Fruit fly (Drosophila melanogaster) whole organism, wandering third instar larva: ENCODE measurements around the gene CG14160.

Experiments
- CG32264 ChIP-seq: fragments of 200-800 bp; sonication (Bioruptor generic); optimal IDR thresholded peaks from 2 replicates; lab custom pipeline; 2016; ENCODE audit warnings: missing biosample characterization, missing genetic modification characterization
- CG9705 ChIP-seq: fragments of 200-800 bp; sonication (Bioruptor generic); optimal IDR thresholded peaks from 2 replicates; lab custom pipeline; 2018; ENCODE audit warnings: missing biosample characterization, mild to moderate bottlenecking, missing genetic modification characterization
- CrebA ChIP-seq: fragments of 200-800 bp; sonication (Bioruptor generic); optimal IDR thresholded peaks from 2 replicates; lab custom pipeline; 2016; ENCODE audit warnings: missing biosample characterization, mild to moderate bottlenecking, missing genetic modification characterization, borderline replicate concordance
- Dif ChIP-seq: fragments of 200-275, 200-300 bp; sonication (Bioruptor generic); optimal IDR thresholded peaks from 2 replicates; lab custom pipeline; 2018; ENCODE audit warnings: missing biosample characterization, missing genetic modification characterization; ENCODE audit not compliant: partially characterized antibody
- HLH106 ChIP-seq: fragments of 200-800 bp; optimal IDR thresholded peaks from 3 replicates; lab custom pipeline; 2019; ENCODE audit warnings: missing biosample characterization, mild to moderate bottlenecking, missing genetic modification characterization, moderate library complexity
- Hnf4 ChIP-seq: fragments of 200-800 bp; sonication (Bioruptor generic); optimal IDR thresholded peaks from 2 replicates; lab custom pipeline; 2016; ENCODE audit warnings: missing biosample characterization, mild to moderate bottlenecking, missing genetic modification characterization
- Hr78 ChIP-seq: fragments of >200 bp; optimal IDR thresholded peaks from 2 replicates; lab custom pipeline; 2017; ENCODE audit warnings: missing biosample characterization, missing genetic modification characterization
- Hr83 ChIP-seq: fragments of 200-300 bp; sonication (Bioruptor generic); optimal IDR thresholded peaks from 2 replicates; lab custom pipeline; 2016; ENCODE audit warnings: missing biosample characterization, mild to moderate bottlenecking, missing genetic modification characterization, moderate library complexity; ENCODE audit not compliant: poor library complexity, severe bottlenecking
- Jra ChIP-seq: sonication (Bioruptor generic); optimal IDR thresholded peaks from 2 replicates; lab custom pipeline; 2016; ENCODE audit warnings: missing biosample characterization, missing genetic modification characterization
- Mio ChIP-seq: sonication (Bioruptor generic); optimal IDR thresholded peaks from 2 replicates; lab custom pipeline; 2016; ENCODE audit warnings: missing biosample characterization, missing genetic modification characterization
- Myc ChIP-seq: fragments of >200 bp; optimal IDR thresholded peaks from 2 replicates; lab custom pipeline; 2017
- Rel ChIP-seq, 2 experiments: fragments of 200-800 bp; sonication (Bioruptor generic) in 1 of 2; optimal IDR thresholded peaks; 2 replicates in 1 of 2; 3 replicates in 1 of 2; lab custom pipeline; 2016 to 2019; ENCODE audit warnings: mild to moderate bottlenecking in 2 of 2, missing biosample characterization in 2 of 2, missing genetic modification characterization in 2 of 2, moderate library complexity in 1 of 2
- Sp1 ChIP-seq: fragments of 200-800 bp; sonication (Bioruptor generic); optimal IDR thresholded peaks from 3 replicates; lab custom pipeline; 2019; ENCODE audit warnings: missing biosample characterization, mild to moderate bottlenecking, missing genetic modification characterization, moderate library complexity
- br ChIP-seq: fragments of 200-800 bp; sonication (Bioruptor generic); optimal IDR thresholded peaks from 2 replicates; lab custom pipeline; 2016; ENCODE audit warnings: missing biosample characterization, missing genetic modification characterization
- dl ChIP-seq, 2 experiments: fragments of 175-275, 200-275 bp in 1 of 2; fragments of 200-275 bp in 1 of 2; sonication (Bioruptor generic); optimal IDR thresholded peaks; lab custom pipeline; 2018; ENCODE audit warnings: mild to moderate bottlenecking in 2 of 2, missing biosample characterization in 2 of 2, missing genetic modification characterization in 2 of 2, moderate library complexity in 2 of 2; ENCODE audit not compliant: partially characterized antibody in 2 of 2, insufficient read depth in 1 of 2
- dsf ChIP-seq: sonication (Bioruptor generic); optimal IDR thresholded peaks from 2 replicates; lab custom pipeline; 2016; ENCODE audit warnings: missing biosample characterization, missing genetic modification characterization, borderline replicate concordance
- ey ChIP-seq: fragments of 200-800 bp; sonication (Bioruptor generic); optimal IDR thresholded peaks from 2 replicates; lab custom pipeline; 2016; ENCODE audit warnings: missing biosample characterization, missing genetic modification characterization
- foxo ChIP-seq, 2 experiments: fragments of 200-800 bp; sonication (Bioruptor generic); optimal IDR thresholded peaks; 2 replicates in 1 of 2; 3 replicates in 1 of 2; lab custom pipeline; 2016 to 2017; ENCODE audit warnings: missing biosample characterization in 2 of 2, missing genetic modification characterization in 2 of 2
- fru ChIP-seq: fragments of 200-800 bp; sonication (Bioruptor generic); optimal IDR thresholded peaks from 3 replicates; lab custom pipeline; 2016; ENCODE audit warnings: missing biosample characterization, mild to moderate bottlenecking, missing genetic modification characterization
- h ChIP-seq: fragments of 200-800 bp; sonication (Bioruptor generic); optimal IDR thresholded peaks from 3 replicates; lab custom pipeline; 2016; ENCODE audit warnings: missing biosample characterization, mild to moderate bottlenecking, missing genetic modification characterization
- lola ChIP-seq: fragments of >200 bp; optimal IDR thresholded peaks from 2 replicates; lab custom pipeline; 2017; ENCODE audit warnings: missing biosample characterization, missing genetic modification characterization
- pan ChIP-seq: fragments of >200 bp; optimal IDR thresholded peaks from 2 replicates; lab custom pipeline; 2017
- psq ChIP-seq: fragments of 200-800 bp; sonication (Bioruptor generic); optimal IDR thresholded peaks from 3 replicates; lab custom pipeline; 2017; ENCODE audit warnings: missing biosample characterization, mild to moderate bottlenecking, missing genetic modification characterization, moderate library complexity
- rgr ChIP-seq: fragments of 200-800 bp; sonication (Bioruptor generic); optimal IDR thresholded peaks from 3 replicates; lab custom pipeline; 2016; ENCODE audit warnings: missing biosample characterization, mild to moderate bottlenecking, missing genetic modification characterization
- sv ChIP-seq: fragments of 200-800 bp; sonication (Bioruptor generic); optimal IDR thresholded peaks from 3 replicates; lab custom pipeline; 2016; ENCODE audit warnings: missing biosample characterization, missing genetic modification characterization
- tai ChIP-seq: sonication (Bioruptor generic); optimal IDR thresholded peaks from 2 replicates; lab custom pipeline; 2016; ENCODE audit warnings: missing biosample characterization, missing genetic modification characterization
- usp ChIP-seq: fragments of >200 bp; optimal IDR thresholded peaks from 2 replicates; lab custom pipeline; 2017; ENCODE audit warnings: missing biosample characterization, missing genetic modification characterization
- woc ChIP-seq: sonication (Bioruptor generic); optimal IDR thresholded peaks from 2 replicates; lab custom pipeline; 2016; ENCODE audit warnings: missing biosample characterization, mild to moderate bottlenecking, missing genetic modification characterization

Gene CG14160

DNA sequence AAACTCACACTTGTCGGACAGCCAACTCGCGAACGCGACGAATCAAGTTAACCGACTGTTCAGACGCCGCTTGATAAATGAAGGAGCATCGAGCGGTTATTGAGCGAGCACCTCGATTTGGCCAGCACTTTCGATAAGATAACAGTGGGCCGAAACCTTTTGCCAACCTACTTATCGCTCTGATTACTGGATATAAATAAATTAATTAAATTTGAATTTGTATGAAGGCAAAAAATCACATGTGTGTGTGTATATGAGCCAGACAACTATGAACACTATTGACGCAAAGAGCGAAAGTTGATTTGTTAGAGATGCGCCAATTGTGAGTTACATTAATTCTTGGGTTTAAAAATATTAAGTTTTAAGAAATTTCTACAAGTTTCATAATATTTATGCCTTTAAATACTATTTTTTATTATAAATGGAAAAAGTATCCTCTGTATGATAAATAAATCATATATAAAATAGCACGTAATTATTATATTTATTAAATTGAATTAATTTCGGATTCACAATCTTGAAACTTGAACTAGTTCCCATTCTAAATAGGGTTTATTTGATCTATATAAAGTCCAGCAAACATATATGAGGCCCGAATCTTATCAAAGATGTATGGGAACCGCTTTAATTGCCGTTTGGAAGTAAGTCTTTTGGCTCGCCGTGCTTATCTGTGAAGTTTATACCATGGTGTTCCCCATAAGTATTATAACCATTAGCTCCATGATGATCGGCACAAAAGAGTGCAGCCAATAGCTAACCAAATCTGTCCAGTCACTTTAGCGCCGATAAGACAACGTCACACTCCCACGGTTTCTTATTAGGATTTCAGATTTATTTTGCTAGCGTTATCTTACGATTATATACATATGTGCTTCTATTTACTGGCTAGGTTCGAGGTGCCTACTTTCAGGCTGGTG lies at the start of gene CG14160:
Gene CG14160, minus strand, starts transcription at position 51 of the 917 bp plus-strand sequence.
- TF ChIP-seq Hnf4 (GFP tag; lab: Kevin White, UChicago), result no peak
- no peak for TF ChIP-seq Rel (GFP tag; optimal IDR thresholded peaks at IDR 0.05; lab: Kevin White, UChicago)
- TF ChIP-seq Rel (tag; optimal IDR thresholded peaks at IDR 0.05; lab: Kevin White, UChicago), result peak; percentile 81
- TF ChIP-seq sv (GFP tag; lab: Kevin White, UChicago), result no peak
- no peak for TF ChIP-seq woc (GFP tag; lab: Kevin White, UChicago)
- no peak for TF ChIP-seq Hr83 (GFP tag; lab: Kevin White, UChicago)
- TF ChIP-seq ey (GFP tag; lab: Kevin White, UChicago), result no peak
- TF ChIP-seq Sp1 (GFP tag; lab: Kevin White, UChicago), result no peak
- TF ChIP-seq psq (GFP tag; lab: Kevin White, UChicago), result no peak
- TF ChIP-seq dsf (GFP tag; lab: Kevin White, UChicago), result no peak
- peak; percentile 23 for TF ChIP-seq CrebA (GFP tag; lab: Kevin White, UChicago)
- TF ChIP-seq CG9705, result no peak
- TF ChIP-seq dl (GFP tag; optimal IDR thresholded peaks at IDR 0.05; lab: Kevin White, UChicago; ENCODE audit: insufficient read depth in 1 of 2, partially characterized antibody in 2 of 2), result no peak

DNA sequence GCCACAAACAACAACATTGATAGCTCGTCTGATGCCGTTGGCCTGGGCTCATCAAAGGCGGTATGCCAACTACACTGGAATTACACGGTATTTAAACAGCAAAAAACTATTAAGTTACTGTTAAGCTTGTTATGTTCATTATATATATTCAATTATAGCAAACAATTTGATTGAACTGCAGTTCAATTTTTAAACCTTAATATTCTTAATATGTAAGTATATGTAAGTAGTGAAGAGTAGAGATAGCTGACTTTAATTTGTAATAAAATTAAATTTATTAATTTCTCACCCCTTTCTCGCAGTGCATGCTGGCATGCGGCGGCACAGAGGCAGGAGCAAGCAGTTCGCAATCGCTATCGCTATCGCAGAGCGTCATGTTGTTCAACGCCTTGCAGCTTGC lies 21.2 kb upstream of the CG14160 start:
- TF ChIP-seq Sp1 (GFP tag; lab: Kevin White, UChicago) (no peak), HLH106 (tag; lab: Kevin White, UChicago) (peak; percentile 19), lola (GFP tag; lab: Kevin White, UChicago) (no peak)
- TF ChIP-seq, all 38 proteins: peak for 1

DNA sequence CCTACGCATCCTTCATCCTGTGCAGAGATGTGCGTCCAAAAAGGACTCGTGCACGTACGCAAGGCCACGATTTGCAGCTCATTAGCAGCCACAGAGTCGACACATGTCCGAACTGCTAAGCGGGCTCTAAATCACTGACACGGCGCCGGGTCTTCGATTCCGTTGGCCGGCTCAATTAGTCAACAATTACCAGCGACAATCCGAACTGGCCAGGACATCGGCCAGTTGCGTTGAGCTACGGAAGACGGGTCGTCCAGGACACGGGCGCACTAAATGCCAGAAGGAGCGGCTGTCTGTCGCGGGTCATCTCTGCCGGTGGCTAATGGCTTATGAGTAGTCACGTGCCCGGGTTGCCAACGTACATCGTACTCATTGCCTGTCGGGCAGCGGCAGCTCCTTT lies 16.6 kb upstream of the CG14160 start:
- TF ChIP-seq HLH106 (tag; lab: Kevin White, UChicago) (no peak), Hr83 (GFP tag; lab: Kevin White, UChicago) (no peak)

DNA sequence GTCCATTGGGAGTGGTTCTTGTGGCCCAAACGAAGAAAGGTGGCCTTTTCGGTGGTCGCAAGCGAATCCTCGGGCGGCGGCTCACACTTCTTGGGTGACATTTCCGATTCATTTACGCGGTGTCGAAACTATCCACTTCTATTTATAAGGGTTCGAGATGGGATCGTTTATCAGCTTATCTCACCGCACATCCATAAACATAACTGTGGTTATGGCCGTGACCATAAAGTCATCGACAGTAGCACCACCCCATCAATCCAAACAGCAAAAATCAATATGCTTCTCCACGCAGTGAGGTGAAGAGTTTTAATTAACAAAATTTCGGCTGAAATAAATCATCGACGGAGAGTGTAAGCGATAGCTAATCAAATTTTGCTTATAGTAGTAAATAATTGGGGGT lies 11.6 kb upstream of the CG14160 start, which contains the start of gene CG42826:
Gene CG42826, minus strand, starts transcription at position 101 of the 400 bp plus-strand sequence.
- TF ChIP-seq CrebA (GFP tag; lab: Kevin White, UChicago) (no peak), Rel (GFP tag; optimal IDR thresholded peaks at IDR 0.05; lab: Kevin White, UChicago) (no peak), Rel (tag; optimal IDR thresholded peaks at IDR 0.05; lab: Kevin White, UChicago) (no peak), dsf (GFP tag; lab: Kevin White, UChicago) (no peak), Myc (no peak), usp (no peak), rgr (no peak), h (GFP tag; lab: Kevin White, UChicago) (no peak), tai (GFP tag; lab: Kevin White, UChicago) (no peak), ey (GFP tag; lab: Kevin White, UChicago) (no peak), Hr78 (GFP tag; lab: Kevin White, UChicago) (no peak), foxo (GFP tag; optimal IDR thresholded peaks at IDR 0.05; lab: Kevin White, UChicago) (no peak), fru (GFP tag; lab: Kevin White, UChicago) (no peak), CG32264 (no peak), br (GFP tag; lab: Kevin White, UChicago) (no peak), sv (GFP tag; lab: Kevin White, UChicago) (no peak), CG9705 (no peak)

DNA sequence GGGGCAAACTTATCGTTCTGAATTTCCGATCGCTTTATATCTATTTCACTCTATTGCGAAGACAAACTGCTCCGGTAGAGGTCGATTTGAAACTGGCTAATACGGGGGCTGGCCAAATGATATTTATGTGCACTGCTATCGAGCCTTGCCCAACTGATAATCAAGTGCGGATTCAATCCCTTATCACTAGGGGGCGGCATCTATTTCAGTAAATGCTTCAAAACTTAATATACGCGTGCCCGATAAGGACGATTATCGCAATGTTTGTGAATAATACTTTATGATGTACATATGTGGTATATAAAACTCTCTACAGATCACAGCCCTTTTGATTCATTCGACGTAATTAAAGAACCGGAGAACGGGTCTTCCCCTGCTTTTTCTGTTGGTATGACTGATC lies 8.8 kb upstream of the CG14160 start, which contains the start of gene Srg2:
Gene Srg2, minus strand, starts transcription at position 101 of the 400 bp plus-strand sequence.
- no peak for TF ChIP-seq pan (lab: Kevin White, UChicago)
- TF ChIP-seq CG32264, result no peak
- TF ChIP-seq psq (GFP tag; lab: Kevin White, UChicago), result no peak

DNA sequence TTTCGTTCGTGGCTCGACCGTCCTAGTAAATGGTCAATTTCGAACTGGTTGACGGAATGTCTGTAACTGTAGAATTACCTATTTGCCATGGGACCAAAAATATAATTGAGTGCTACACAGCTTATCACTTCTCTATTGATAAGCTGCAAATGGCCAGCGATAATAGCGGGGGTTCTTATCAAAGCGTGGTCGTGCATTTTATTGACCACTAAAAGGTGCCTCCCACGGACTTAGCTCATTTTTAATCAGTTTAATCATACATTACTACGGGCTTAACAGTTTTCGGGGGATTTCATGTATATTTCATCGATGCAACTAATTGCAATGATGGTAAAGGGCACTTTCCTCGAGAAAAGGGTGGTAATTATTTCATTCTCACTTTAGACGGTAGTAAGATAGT lies 5.5 kb upstream of the CG14160 start, which contains the start of gene CG32054:
Gene CG32054, minus strand, starts transcription at position 17 of the 400 bp plus-strand sequence.
- no peak for TF ChIP-seq Mio (GFP tag; lab: Kevin White, UChicago)
- TF ChIP-seq Jra (GFP tag; lab: Kevin White, UChicago), result no peak
- TF ChIP-seq sv (GFP tag; lab: Kevin White, UChicago), result no peak
- no peak for TF ChIP-seq Dif (GFP tag; lab: Kevin White, UChicago)
- no peak for TF ChIP-seq Rel (GFP tag; optimal IDR thresholded peaks at IDR 0.05; lab: Kevin White, UChicago)
- peak; percentile 80 for TF ChIP-seq Rel (tag; optimal IDR thresholded peaks at IDR 0.05; lab: Kevin White, UChicago)
- TF ChIP-seq woc (GFP tag; lab: Kevin White, UChicago), result no peak
- peak; percentile 35 for TF ChIP-seq fru (GFP tag; lab: Kevin White, UChicago)
- TF ChIP-seq Myc, result no peak
- no peak for TF ChIP-seq dl (GFP tag; optimal IDR thresholded peaks at IDR 0.05; lab: Kevin White, UChicago; ENCODE audit: insufficient read depth in 1 of 2, partially characterized antibody in 2 of 2)
- TF ChIP-seq lola (GFP tag; lab: Kevin White, UChicago), result no peak
